Fruit fly (Drosophila melanogaster) whole organism, adult: ENCODE results near the gene CG6126.

Experiments
- CG7045 ChIP-seq: fragments of 200-800 bp; sonication (Bioruptor generic); optimal IDR thresholded peaks from 2 replicates; lab custom pipeline; 2017; ENCODE audit warnings: missing biosample characterization, mild to moderate bottlenecking, missing genetic modification characterization
- CG7101 ChIP-seq: fragments of 200-800 bp; sonication (Bioruptor generic); optimal IDR thresholded peaks from 2 replicates; lab custom pipeline; 2018; ENCODE audit warnings: missing biosample characterization, mild to moderate bottlenecking, missing genetic modification characterization, moderate library complexity
- cnc ChIP-seq, 2 experiments: fragments of >200 bp; optimal IDR thresholded peaks; 2 replicates each; lab custom pipeline; 2017
- kay ChIP-seq: fragments of 200-800 bp; sonication (Bioruptor generic); peaks from one replicate; lab custom pipeline; 2016; ENCODE audit warnings: missing biosample characterization, missing genetic modification characterization, borderline replicate concordance
- pad ChIP-seq: fragments of 200-800 bp; sonication (Bioruptor generic); optimal IDR thresholded peaks from 3 replicates; lab custom pipeline; 2017; ENCODE audit warnings: missing biosample characterization, missing genetic modification characterization, mild to moderate bottlenecking, moderate library complexity, missing genetic modification reagents
- tj ChIP-seq: fragments of 200-800 bp; sonication (Bioruptor generic); optimal IDR thresholded peaks from 3 replicates; lab custom pipeline; 2017; ENCODE audit warnings: missing biosample characterization, mild to moderate bottlenecking, missing genetic modification characterization, moderate library complexity

DNA sequence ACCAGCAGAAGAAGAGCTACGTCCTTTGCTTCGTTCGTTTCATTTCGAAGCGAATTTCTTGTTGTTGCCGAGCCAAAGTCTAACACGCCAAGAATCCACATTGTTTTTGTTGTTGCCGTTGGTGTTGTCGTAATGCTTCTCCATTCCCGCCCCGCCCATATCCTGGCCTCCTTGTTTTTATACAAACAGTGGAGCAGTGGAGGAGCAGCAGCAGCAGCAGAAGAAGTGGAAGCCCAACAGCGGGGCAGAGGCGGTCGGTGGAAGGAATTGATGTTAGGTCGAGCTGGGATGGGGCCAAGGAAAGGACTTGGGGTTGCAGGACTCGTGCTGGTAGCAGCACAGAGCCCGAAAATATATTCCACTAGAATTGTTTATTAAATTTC, 12.4 kb upstream of the CG6126 start:
- TF ChIP-seq cnc (optimal IDR thresholded peaks at IDR 0.05; lab: Kevin White, UChicago) (no peak), kay (no peak), pad (GFP tag; lab: Kevin White, UChicago) (no peak), tj (GFP tag; lab: Kevin White, UChicago) (no peak), CG7101 (no peak), CG7045 (no peak)
